Worm (Caenorhabditis elegans) whole organism, L2 larva: ENCODE results near the gene fut-5.

Experiments
- C34F6.9 ChIP-seq: fragments of 150-350 bp; optimal IDR thresholded peaks from 2 replicates; lab custom pipeline; 2014; ENCODE audit warnings: missing biosample characterization, missing genetic modification characterization
- F13H6.1 ChIP-seq: sonication (generic microtip); optimal IDR thresholded peaks from 2 replicates; lab custom pipeline; 2016; ENCODE audit warnings: missing genetic modification characterization, missing compliant biosample characterization
- Y55F3AM.14 ChIP-seq: fragments of 200-800 bp; sonication (Bioruptor generic); optimal IDR thresholded peaks from 2 replicates; lab custom pipeline; 2018; ENCODE audit warnings: mild to moderate bottlenecking, missing genetic modification characterization, missing compliant biosample characterization
- alr-1 ChIP-seq: fragments of 150-350 bp; optimal IDR thresholded peaks from 2 replicates; lab custom pipeline; 2014; ENCODE audit warnings: missing biosample characterization, missing genetic modification characterization
- aly-2 ChIP-seq: fragments of 150-350 bp; optimal IDR thresholded peaks from 2 replicates; lab custom pipeline; 2014; ENCODE audit warnings: missing biosample characterization, missing genetic modification characterization
- ama-1 ChIP-seq: fragments of 150-350 bp; optimal IDR thresholded peaks from 2 replicates; lab custom pipeline; 2018; ENCODE audit warnings: inconsistent platforms
- blmp-1 ChIP-seq: sonication (generic microtip); optimal IDR thresholded peaks from 2 replicates; lab custom pipeline; 2017; ENCODE audit warnings: missing genetic modification characterization, mild to moderate bottlenecking, missing compliant biosample characterization, antibody characterized with exemption, moderate library complexity; ENCODE audit not compliant: insufficient read depth
- ceh-16 ChIP-seq: fragments of 150-350 bp; optimal IDR thresholded peaks from 2 replicates; lab custom pipeline; 2014; ENCODE audit warnings: missing biosample characterization, missing genetic modification characterization
- ceh-82 ChIP-seq: fragments of 150-350 bp; optimal IDR thresholded peaks from 2 replicates; lab custom pipeline; 2014; ENCODE audit warnings: missing biosample characterization, missing genetic modification characterization
- crh-2 ChIP-seq: sonication (generic microtip); optimal IDR thresholded peaks from 2 replicates; lab custom pipeline; 2017; ENCODE audit warnings: missing biosample characterization, missing genetic modification characterization
- dmd-4 ChIP-seq: sonication (generic microtip); optimal IDR thresholded peaks from 2 replicates; lab custom pipeline; 2017; ENCODE audit warnings: missing biosample characterization, missing genetic modification characterization
- egl-27 ChIP-seq: sonication (generic microtip); optimal IDR thresholded peaks from 3 replicates; lab custom pipeline; 2017; ENCODE audit warnings: missing biosample characterization, missing genetic modification reagents, missing genetic modification characterization
- elt-1 ChIP-seq: fragments of 150-350 bp; optimal IDR thresholded peaks from 2 replicates; lab custom pipeline; 2014; ENCODE audit warnings: missing biosample characterization, missing genetic modification characterization
- elt-3 ChIP-seq: sonication (generic microtip); optimal IDR thresholded peaks from 2 replicates; lab custom pipeline; 2017; ENCODE audit warnings: missing biosample characterization, missing genetic modification characterization
- gmeb-1 ChIP-seq: fragments of 150-350 bp; optimal IDR thresholded peaks from 2 replicates; lab custom pipeline; 2014; ENCODE audit warnings: missing biosample characterization, missing genetic modification characterization
- lin-11 ChIP-seq: fragments of 150-350 bp; sonication (generic microtip); optimal IDR thresholded peaks from 2 replicates; lab custom pipeline; 2014; ENCODE audit warnings: missing biosample characterization, missing genetic modification characterization, inconsistent platforms, mixed read lengths
- lin-13 ChIP-seq: fragments of 150-350 bp; optimal IDR thresholded peaks from 2 replicates; lab custom pipeline; 2014; ENCODE audit warnings: missing biosample characterization, missing genetic modification reagents, missing genetic modification characterization
- lin-39 ChIP-seq: fragments of 150-350 bp; optimal IDR thresholded peaks from 2 replicates; lab custom pipeline; 2014; ENCODE audit warnings: missing biosample characterization, missing genetic modification reagents, missing genetic modification characterization
- lsy-2 ChIP-seq, 2 experiments: fragments of 150-350 bp in 1 of 2; sonication (generic microtip) in 1 of 2; optimal IDR thresholded peaks; 2 replicates each; lab custom pipeline; 2014 to 2017; ENCODE audit warnings: missing biosample characterization in 2 of 2, missing genetic modification characterization in 2 of 2
- mbf-1 ChIP-seq: sonication (generic microtip); optimal IDR thresholded peaks from 2 replicates; lab custom pipeline; 2017; ENCODE audit warnings: missing biosample characterization, missing genetic modification characterization
- mdl-1 ChIP-seq, 2 experiments: fragments of 150-350 bp in 1 of 2; sonication (generic microtip) in 1 of 2; optimal IDR thresholded peaks; 2 replicates each; lab custom pipeline; 2017; ENCODE audit warnings: missing biosample characterization in 2 of 2, missing genetic modification characterization in 2 of 2
- nhr-10 ChIP-seq: sonication (generic microtip); optimal IDR thresholded peaks from 2 replicates; lab custom pipeline; 2017; ENCODE audit warnings: missing biosample characterization, missing genetic modification characterization
- nhr-12 ChIP-seq: fragments of 150-350 bp; optimal IDR thresholded peaks from 2 replicates; lab custom pipeline; 2014; ENCODE audit warnings: missing biosample characterization, missing genetic modification characterization
- nhr-21 ChIP-seq: fragments of 150-350 bp; optimal IDR thresholded peaks from 2 replicates; lab custom pipeline; 2014; ENCODE audit warnings: missing biosample characterization, missing genetic modification characterization
- nhr-23 ChIP-seq: fragments of 150-350 bp; optimal IDR thresholded peaks from 2 replicates; lab custom pipeline; 2014; ENCODE audit warnings: missing biosample characterization, missing genetic modification reagents, missing genetic modification characterization
- nhr-25 ChIP-seq: fragments of 150-350 bp; sonication (generic microtip); optimal IDR thresholded peaks from 3 replicates; lab custom pipeline; 2014; ENCODE audit warnings: missing biosample characterization, missing genetic modification characterization
- nhr-77 ChIP-seq: fragments of 150-350 bp; optimal IDR thresholded peaks from 2 replicates; lab custom pipeline; 2014; ENCODE audit warnings: missing biosample characterization, missing genetic modification characterization
- peb-1 ChIP-seq: fragments of 150-350 bp; optimal IDR thresholded peaks from 2 replicates; lab custom pipeline; 2014; ENCODE audit warnings: missing biosample characterization, missing genetic modification characterization
- sem-4 ChIP-seq: fragments of 150-350 bp; optimal IDR thresholded peaks from 2 replicates; lab custom pipeline; 2014; ENCODE audit warnings: missing biosample characterization, missing genetic modification reagents, missing genetic modification characterization
- skn-1 ChIP-seq: sonication (generic microtip); optimal IDR thresholded peaks from 2 replicates; lab custom pipeline; 2017; ENCODE audit warnings: missing biosample characterization, missing genetic modification characterization
- sma-9 ChIP-seq, 2 experiments: fragments of 150-350 bp in 1 of 2; sonication (generic microtip) in 1 of 2; optimal IDR thresholded peaks; 2 replicates each; lab custom pipeline; 2014 to 2016; ENCODE audit warnings: missing genetic modification characterization in 2 of 2, mild to moderate bottlenecking in 1 of 2, missing biosample characterization in 1 of 2, missing compliant biosample characterization in 1 of 2, missing genetic modification reagents in 1 of 2, moderate library complexity in 1 of 2
- unc-39 ChIP-seq: fragments of 150-350 bp; optimal IDR thresholded peaks from 2 replicates; lab custom pipeline; 2014; ENCODE audit warnings: missing biosample characterization, missing genetic modification characterization
- unc-55 ChIP-seq: fragments of 150-350 bp; sonication (generic microtip); optimal IDR thresholded peaks from 3 replicates; lab custom pipeline; 2014; ENCODE audit warnings: missing biosample characterization, missing genetic modification reagents, missing genetic modification characterization
- unc-62 ChIP-seq: fragments of 150-350 bp; optimal IDR thresholded peaks from 2 replicates; lab custom pipeline; 2014; ENCODE audit warnings: missing biosample characterization, missing genetic modification reagents, missing genetic modification characterization
- zag-1 ChIP-seq: fragments of 150-350 bp; optimal IDR thresholded peaks from 2 replicates; lab custom pipeline; 2014; ENCODE audit warnings: missing biosample characterization, missing genetic modification characterization
- ztf-1 ChIP-seq: fragments of 200-800 bp; sonication (Bioruptor generic); conservative IDR thresholded peaks from 2 replicates; pipeline ENCODE4 v1.3.6; 2022; ENCODE audit warnings: missing genetic modification characterization, missing compliant biosample characterization
- ztf-4 ChIP-seq: fragments of 150-350 bp; optimal IDR thresholded peaks from 2 replicates; lab custom pipeline; 2014; ENCODE audit warnings: missing biosample characterization, missing genetic modification characterization

Gene fut-5

ce11 chrII:4671692-4672091 is 4.2 kb upstream of the fut-5 start, which contains the start of gene T05A7.6:
Gene T05A7.6 (minus strand): TSS chrII:4671792.
- no peak for TF ChIP-seq lsy-2 (tag; optimal IDR thresholded peaks at IDR 0.05; lab: Kevin White, UChicago)
- no peak for TF ChIP-seq mbf-1 (tag; lab: Kevin White, UChicago)
- no peak for TF ChIP-seq nhr-23 (tag; lab: Kevin White, UChicago)
- TF ChIP-seq elt-3 (tag; lab: Kevin White, UChicago): no peak

- TF ChIP-seq nhr-12 (tag; lab: Kevin White, UChicago) (no peak), F13H6.1 (tag; lab: Kevin White, UChicago) (no peak), ceh-16 (tag; lab: Kevin White, UChicago) (no peak), sem-4 (tag; lab: Kevin White, UChicago) (no peak), lin-13 (GFP tag; lab: Kevin White, UChicago) (no peak), ztf-1 (GFP tag; lab: Robert Waterston, UW) (no peak), zag-1 (tag; lab: Kevin White, UChicago) (no peak), lsy-2 (tag; optimal IDR thresholded peaks at IDR 0.05; lab: Kevin White, UChicago) (no peak), aly-2 (tag; lab: Kevin White, UChicago) (no peak), unc-62 (GFP tag; lab: Kevin White, UChicago) (no peak), crh-2 (tag; lab: Kevin White, UChicago) (no peak), elt-1 (no peak), nhr-77 (no peak), C34F6.9 (tag; lab: Kevin White, UChicago) (no peak), peb-1 (no peak), lin-39 (tag; lab: Kevin White, UChicago) (no peak), Y55F3AM.14 (GFP tag; lab: Kevin White, UChicago) (no peak), ztf-4 (tag; lab: Kevin White, UChicago) (no peak), unc-39 (tag; lab: Kevin White, UChicago) (no peak), alr-1 (tag; lab: Kevin White, UChicago) (no peak)
These were observed 2.1 kb downstream of the fut-5 start, which contains the start of gene T05A7.11 for ce11 chrII:4665359-4665758. Gene T05A7.11 (minus strand): TSS chrII:4665459.

ce11 chrII:4663186-4663585 is 4.3 kb downstream of the fut-5 start, which contains the start of gene T05A7.12:
Gene T05A7.12 (minus strand): TSS chrII:4663286.
- TF ChIP-seq ceh-82 (tag; lab: Kevin White, UChicago) (no peak), Y55F3AM.14 (GFP tag; lab: Kevin White, UChicago) (no peak), mbf-1 (tag; lab: Kevin White, UChicago) (no peak), zag-1 (tag; lab: Kevin White, UChicago) (no peak), peb-1 (no peak), ztf-1 (GFP tag; lab: Robert Waterston, UW) (no peak), mdl-1 (tag; optimal IDR thresholded peaks at IDR 0.05; lab: Kevin White, UChicago) (no peak), blmp-1 (tag; lab: Kevin White, UChicago) (no peak), sem-4 (tag; lab: Kevin White, UChicago) (no peak), nhr-10 (no peak), skn-1 (tag; lab: Kevin White, UChicago) (no peak), dmd-4 (tag; lab: Kevin White, UChicago) (no peak), nhr-77 (no peak), elt-3 (tag; lab: Kevin White, UChicago) (no peak)

ce11 chrII:4661278-4661677 is 6.2 kb downstream of the fut-5 start, which contains the start of gene T05A7.13:
Gene T05A7.13 (minus strand): TSS chrII:4661378.
- no peak for TF ChIP-seq nhr-25 (tag; lab: Kevin White, UChicago)
- no peak for TF ChIP-seq gmeb-1 (tag; lab: Kevin White, UChicago)
- TF ChIP-seq ztf-4 (tag; lab: Kevin White, UChicago): no peak
- TF ChIP-seq ama-1 (lab: Kevin White, UChicago): no peak
- no peak for TF ChIP-seq sem-4 (tag; lab: Kevin White, UChicago)
- no peak for TF ChIP-seq nhr-10
- TF ChIP-seq ceh-16 (tag; lab: Kevin White, UChicago): no peak
- no peak for TF ChIP-seq ceh-82 (tag; lab: Kevin White, UChicago)
- no peak for TF ChIP-seq elt-3 (tag; lab: Kevin White, UChicago)

- no peak for TF ChIP-seq gmeb-1 (tag; lab: Kevin White, UChicago)
- TF ChIP-seq ceh-16 (tag; lab: Kevin White, UChicago): no peak
- no peak for TF ChIP-seq Y55F3AM.14 (GFP tag; lab: Kevin White, UChicago)
- no peak for TF ChIP-seq lin-13 (GFP tag; lab: Kevin White, UChicago)
- TF ChIP-seq unc-55: no peak
- no peak for TF ChIP-seq egl-27 (tag; lab: Kevin White, UChicago)
- no peak for TF ChIP-seq nhr-77
- no peak for TF ChIP-seq sma-9 (GFP tag; optimal IDR thresholded peaks at IDR 0.05; lab: Kevin White, UChicago)
- no peak for TF ChIP-seq sma-9 (tag; optimal IDR thresholded peaks at IDR 0.05; lab: Kevin White, UChicago)
- TF ChIP-seq lin-39 (tag; lab: Kevin White, UChicago): no peak
- no peak for TF ChIP-seq nhr-21 (tag; lab: Kevin White, UChicago)
- no peak for TF ChIP-seq elt-1
- TF ChIP-seq lsy-2 (tag; optimal IDR thresholded peaks at IDR 0.05; lab: Kevin White, UChicago): no peak
- no peak for TF ChIP-seq C34F6.9 (tag; lab: Kevin White, UChicago)
- no peak for TF ChIP-seq sem-4 (tag; lab: Kevin White, UChicago)
- no peak for TF ChIP-seq lin-11
- TF ChIP-seq elt-3 (tag; lab: Kevin White, UChicago): no peak
- no peak for TF ChIP-seq aly-2 (tag; lab: Kevin White, UChicago)
- TF ChIP-seq, all 48 proteins: peak for 0
These were observed 9.2 kb downstream of the fut-5 start for ce11 chrII:4658245-4658644.
